Worm (Caenorhabditis elegans) whole organism, young adult: ENCODE results near the gene mpz-3.

Experiments used
- B0019.2 ChIP-seq: fragments of 200-800 bp; sonication (Bioruptor generic); conservative IDR thresholded peaks from 2 replicates; pipeline ENCODE4 v1.3.6; 2022; ENCODE audit warnings: missing genetic modification reagents, missing genetic modification characterization, missing compliant biosample characterization
- B0035.1 ChIP-seq: sonication (generic microtip); optimal IDR thresholded peaks from 2 replicates; lab custom pipeline; 2016; ENCODE audit warnings: missing genetic modification characterization, mild to moderate bottlenecking, missing compliant biosample characterization, missing genotype, missing genetic modification reagents
- B0336.3 ChIP-seq: fragments of 200-800 bp; sonication (Bioruptor generic); IDR thresholded peaks from 2 replicates; pipeline ENCODE4 v1.3.6; 2022; ENCODE audit warnings: missing genetic modification characterization, missing compliant biosample characterization
- C17E4.6 ChIP-seq: fragments of 200-800 bp; sonication (Bioruptor generic); IDR thresholded peaks from 2 replicates; pipeline ENCODE4 v1.3.6; 2022; ENCODE audit warnings: missing genetic modification reagents, missing genetic modification characterization, missing compliant biosample characterization
- F23B12.7 ChIP-seq: sonication (generic microtip); optimal IDR thresholded peaks from 2 replicates; lab custom pipeline; 2017; ENCODE audit warnings: missing genetic modification characterization, mild to moderate bottlenecking, missing compliant biosample characterization, antibody characterized with exemption, moderate library complexity; ENCODE audit not compliant: insufficient read depth
- F57A8.1 ChIP-seq: fragments of 200-800 bp; sonication (Bioruptor generic); optimal IDR thresholded peaks from 2 replicates; lab custom pipeline; 2018; ENCODE audit warnings: mild to moderate bottlenecking, missing genetic modification characterization, moderate library complexity, missing compliant biosample characterization
- F57C9.4 ChIP-seq: sonication (generic microtip); optimal IDR thresholded peaks from 2 replicates; lab custom pipeline; 2017; ENCODE audit warnings: mild to moderate bottlenecking, missing genetic modification characterization, missing compliant biosample characterization
- K11D2.4 ChIP-seq: fragments of 200-800 bp; sonication (Bioruptor generic); IDR thresholded peaks from 2 replicates; pipeline ENCODE4 v1.3.6; 2022; ENCODE audit warnings: missing genetic modification reagents, missing genetic modification characterization, missing compliant biosample characterization
- Y53F4B.3 ChIP-seq: fragments of 200-800 bp; sonication (Bioruptor generic); IDR thresholded peaks from 2 replicates; pipeline ENCODE4 v1.3.6; 2022; ENCODE audit warnings: missing genetic modification reagents, missing genetic modification characterization, missing compliant biosample characterization
- Y53G8AR.9 ChIP-seq: fragments of 200-800 bp; sonication (Bioruptor generic); conservative IDR thresholded peaks from 2 replicates; pipeline ENCODE4 v1.3.6; 2022; ENCODE audit warnings: missing genetic modification reagents, missing genetic modification characterization, missing compliant biosample characterization
- Y67H2A.10 ChIP-seq: fragments of 200-800 bp; sonication (Bioruptor generic); conservative IDR thresholded peaks from 2 replicates; pipeline ENCODE4 v1.3.6; 2022; ENCODE audit warnings: missing genetic modification reagents, missing genetic modification characterization, missing compliant biosample characterization
- akir-1 ChIP-seq: fragments of 200-800 bp; sonication (Bioruptor generic); optimal IDR thresholded peaks from 2 replicates; lab custom pipeline; 2018; ENCODE audit warnings: mild to moderate bottlenecking, missing genetic modification characterization, moderate library complexity, missing compliant biosample characterization
- ama-1 ChIP-seq, 3 experiments: fragments of 150-350 bp in 1 of 3; sonication (generic microtip) in 2 of 3; optimal IDR thresholded peaks; 2 replicates each; lab custom pipeline; 2014 to 2018; ENCODE audit warnings: missing biosample characterization in 2 of 3, missing genetic modification characterization in 2 of 3, missing genetic modification reagents in 2 of 3
- aptf-3 ChIP-seq: fragments of 200-800 bp; sonication (Bioruptor generic); IDR thresholded peaks from 2 replicates; pipeline ENCODE4 v1.3.6; 2022; ENCODE audit warnings: missing genetic modification characterization, missing compliant biosample characterization
- atf-7 ChIP-seq: sonication (generic microtip); optimal IDR thresholded peaks from 2 replicates; lab custom pipeline; 2017; ENCODE audit warnings: mild to moderate bottlenecking, missing genetic modification characterization, missing compliant biosample characterization
- attf-3 ChIP-seq: fragments of 200-800 bp; sonication (Bioruptor generic); conservative IDR thresholded peaks from 2 replicates; pipeline ENCODE4 v1.3.6; 2022; ENCODE audit warnings: missing genetic modification reagents, missing genetic modification characterization, missing compliant biosample characterization
- attf-6 ChIP-seq: fragments of 200-800 bp; sonication (Bioruptor generic); IDR thresholded peaks from 2 replicates; pipeline ENCODE4 v1.3.6; 2022; ENCODE audit warnings: missing genetic modification reagents, missing genetic modification characterization, missing compliant biosample characterization
- ccch-3 ChIP-seq: fragments of 200-800 bp; sonication (Bioruptor generic); optimal IDR thresholded peaks from 2 replicates; lab custom pipeline; 2018; ENCODE audit warnings: mild to moderate bottlenecking, missing genetic modification characterization, missing compliant biosample characterization
- cebp-1 ChIP-seq, 2 experiments: fragments of 200-800 bp in 1 of 2; sonication (Bioruptor generic) in 1 of 2; sonication (generic microtip) in 1 of 2; IDR thresholded peaks in 1 of 2; optimal IDR thresholded peaks in 1 of 2; 2 replicates each; pipeline versions ENCODE4 v1.3.6 to Lab custom; 2017 to 2022; ENCODE audit warnings: missing compliant biosample characterization in 2 of 2, missing genetic modification characterization in 2 of 2, mild to moderate bottlenecking in 1 of 2, missing genetic modification reagents in 1 of 2, moderate library complexity in 1 of 2
- ceh-58 ChIP-seq: fragments of 200-800 bp; sonication (Bioruptor generic); IDR thresholded peaks from 2 replicates; pipeline ENCODE4 v1.3.6; 2022; ENCODE audit warnings: missing genetic modification characterization, missing compliant biosample characterization
- ceh-79 ChIP-seq: sonication (generic microtip); optimal IDR thresholded peaks from 2 replicates; lab custom pipeline; 2017; ENCODE audit warnings: mild to moderate bottlenecking, missing genetic modification characterization, missing compliant biosample characterization
- dpff-1 ChIP-seq: sonication (generic microtip); optimal IDR thresholded peaks from 2 replicates; lab custom pipeline; 2017; ENCODE audit warnings: mild to moderate bottlenecking, missing genetic modification characterization, missing compliant biosample characterization
- dpl-1 ChIP-seq: fragments of 150-350 bp; optimal IDR thresholded peaks from 2 replicates; lab custom pipeline; 2014; ENCODE audit warnings: missing biosample characterization, missing genetic modification reagents, missing genetic modification characterization
- ekl-4 ChIP-seq: fragments of 200-800 bp; sonication (Bioruptor generic); IDR thresholded peaks from 2 replicates; pipeline ENCODE4 v1.3.6; 2022; ENCODE audit warnings: missing genetic modification reagents, missing genetic modification characterization, missing compliant biosample characterization
- gei-17 ChIP-seq: fragments of 200-800 bp; sonication (Bioruptor generic); optimal IDR thresholded peaks from 2 replicates; lab custom pipeline; 2018; ENCODE audit warnings: mild to moderate bottlenecking, missing genetic modification characterization, missing compliant biosample characterization
- hmg-20 ChIP-seq: fragments of 200-800 bp; sonication (Bioruptor generic); IDR thresholded peaks from 2 replicates; pipeline ENCODE4 v1.3.6; 2022; ENCODE audit warnings: missing genetic modification reagents, missing genetic modification characterization, missing compliant biosample characterization
- hsf-1 ChIP-seq: fragments of 200-800 bp; sonication (Bioruptor generic); IDR thresholded peaks from 2 replicates; pipeline ENCODE4 v1.3.6; 2022; ENCODE audit warnings: missing genetic modification reagents, missing genetic modification characterization, missing compliant biosample characterization
- let-526 ChIP-seq: fragments of 200-800 bp; sonication (Bioruptor generic); IDR thresholded peaks from 2 replicates; pipeline ENCODE4 v1.3.6; 2022; ENCODE audit warnings: missing genetic modification reagents, missing genetic modification characterization, missing compliant biosample characterization
- lin-40 ChIP-seq: sonication (generic microtip); optimal IDR thresholded peaks from 2 replicates; lab custom pipeline; 2016; ENCODE audit warnings: missing genetic modification characterization, mild to moderate bottlenecking, missing compliant biosample characterization, missing genotype, missing genetic modification reagents
- lir-1 ChIP-seq: fragments of 200-800 bp; sonication (Bioruptor generic); conservative IDR thresholded peaks from 2 replicates; pipeline ENCODE4 v1.3.6; 2022; ENCODE audit warnings: missing genetic modification reagents, missing genetic modification characterization, missing compliant biosample characterization
- madf-8 ChIP-seq: fragments of 200-800 bp; sonication (Bioruptor generic); conservative IDR thresholded peaks from 2 replicates; pipeline ENCODE4 v1.3.6; 2022; ENCODE audit warnings: missing genetic modification reagents, missing genetic modification characterization, missing compliant biosample characterization
- mcd-1 ChIP-seq: fragments of 200-800 bp; sonication (Bioruptor generic); IDR thresholded peaks from 2 replicates; pipeline ENCODE4 v1.3.6; 2022; ENCODE audit warnings: missing genetic modification reagents, missing genetic modification characterization, missing compliant biosample characterization
- mel-28 ChIP-seq: sonication (generic microtip); optimal IDR thresholded peaks from 2 replicates; lab custom pipeline; 2016; ENCODE audit warnings: borderline replicate concordance, mild to moderate bottlenecking, missing genetic modification characterization, missing compliant biosample characterization
- nfya-2 ChIP-seq: fragments of 200-800 bp; sonication (Bioruptor generic); IDR thresholded peaks from 2 replicates; pipeline ENCODE4 v1.3.6; 2022; ENCODE audit warnings: missing genetic modification reagents, missing genetic modification characterization, missing compliant biosample characterization
- nfyb-1 ChIP-seq: fragments of 200-800 bp; sonication (Bioruptor generic); IDR thresholded peaks from 2 replicates; pipeline ENCODE4 v1.3.6; 2022; ENCODE audit warnings: missing genetic modification reagents, missing genetic modification characterization, missing compliant biosample characterization
- nhr-27 ChIP-seq: fragments of 200-800 bp; sonication (Bioruptor generic); optimal IDR thresholded peaks from 2 replicates; lab custom pipeline; 2018; ENCODE audit warnings: mild to moderate bottlenecking, missing genetic modification characterization, moderate library complexity, missing compliant biosample characterization
- nhr-80 ChIP-seq: sonication (generic microtip); optimal IDR thresholded peaks from 2 replicates; lab custom pipeline; 2016; ENCODE audit warnings: missing genetic modification characterization, missing compliant biosample characterization
- rec-8 ChIP-seq, 2 experiments: sonication (generic microtip); optimal IDR thresholded peaks; 2 replicates each; lab custom pipeline; 2016; ENCODE audit warnings: mild to moderate bottlenecking in 2 of 2, missing genetic modification characterization in 2 of 2, missing genetic modification reagents in 2 of 2, missing genotype in 2 of 2, missing biosample characterization in 1 of 2, missing compliant biosample characterization in 1 of 2, moderate library complexity in 1 of 2
- snpc-1.1 ChIP-seq: sonication (generic microtip); optimal IDR thresholded peaks from 2 replicates; lab custom pipeline; 2017; ENCODE audit warnings: missing genetic modification characterization, mild to moderate bottlenecking, missing compliant biosample characterization, antibody characterized with exemption, moderate library complexity, missing genotype, missing genetic modification reagents; ENCODE audit not compliant: insufficient read depth
- snpc-3.4 ChIP-seq: sonication (generic microtip); optimal IDR thresholded peaks from 2 replicates; lab custom pipeline; 2017; ENCODE audit warnings: missing genetic modification characterization, mild to moderate bottlenecking, missing compliant biosample characterization, antibody characterized with exemption, moderate library complexity, missing genotype, missing genetic modification reagents
- somi-1 ChIP-seq: fragments of 200-800 bp; sonication (Bioruptor generic); optimal IDR thresholded peaks from 2 replicates; lab custom pipeline; 2018; ENCODE audit warnings: mild to moderate bottlenecking, missing genetic modification characterization, missing compliant biosample characterization
- sptf-2 ChIP-seq: fragments of 200-800 bp; sonication (Bioruptor generic); optimal IDR thresholded peaks from 2 replicates; lab custom pipeline; 2018; ENCODE audit warnings: mild to moderate bottlenecking, missing genetic modification characterization, missing compliant biosample characterization
- zim-3 ChIP-seq: sonication (generic microtip); optimal IDR thresholded peaks from 2 replicates; lab custom pipeline; 2017; ENCODE audit warnings: mild to moderate bottlenecking, missing genetic modification characterization, moderate library complexity, missing compliant biosample characterization

mpz-3 gene

DNA sequence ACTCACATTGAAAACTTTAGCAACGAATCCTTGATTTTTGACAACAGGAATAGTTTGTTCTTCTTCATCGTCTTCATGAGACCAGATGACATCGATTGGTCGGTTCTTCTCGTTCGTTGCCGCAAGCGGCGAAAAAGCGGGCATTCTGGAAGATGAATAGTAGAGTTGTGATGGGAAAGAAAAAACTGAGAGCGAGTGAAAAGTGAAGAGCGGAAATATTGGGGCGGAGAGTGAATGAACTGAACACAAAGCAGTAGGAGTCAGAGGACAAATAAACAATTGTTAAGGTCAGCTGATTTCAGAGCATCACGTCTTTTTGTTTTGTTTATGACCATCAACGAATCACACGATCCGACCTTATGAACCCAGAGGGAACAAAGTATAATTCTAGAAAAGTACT is 3.9 kb downstream of the mpz-3 start, which contains the start of gene F18C5.10:
Gene F18C5.10, minus strand, starts transcription at position 145 of the 400 bp plus-strand sequence.
- TF ChIP-seq mel-28 (tag; lab: Kevin White, UChicago) (no peak), F57C9.4 (no peak), B0336.3 (GFP tag; lab: Robert Waterston, UW) (no peak), K11D2.4 (no peak), lir-1 (no peak), sptf-2 (GFP tag; lab: Kevin White, UChicago) (no peak), let-526 (GFP tag; lab: Robert Waterston, UW) (0 out of 2 replicates have a peak, but pooled peaks have one; percentile 47), Y67H2A.10 (no peak), dpl-1 (no peak), aptf-3 (GFP tag; lab: Robert Waterston, UW) (no peak), Y53F4B.3 (GFP tag; lab: Robert Waterston, UW) (no peak), nfyb-1 (GFP tag; lab: Robert Waterston, UW) (no peak), cebp-1 (GFP tag; IDR thresholded peaks at IDR 0.05; lab: Robert Waterston, UW) (no peak), cebp-1 (tag; optimal IDR thresholded peaks at IDR 0.05; lab: Kevin White, UChicago) (peak; percentile 45), nfya-2 (no peak), akir-1 (GFP tag; lab: Kevin White, UChicago) (no peak), attf-6 (GFP tag; lab: Robert Waterston, UW) (no peak), F57A8.1 (GFP tag; lab: Kevin White, UChicago) (no peak), hsf-1 (GFP tag; lab: Robert Waterston, UW) (0 out of 2 replicates have a peak, but pooled peaks have one; percentile 47), C17E4.6 (GFP tag; lab: Robert Waterston, UW) (no peak), ekl-4 (GFP tag; lab: Robert Waterston, UW) (no peak), atf-7 (tag; lab: Kevin White, UChicago) (no peak), ama-1 (optimal IDR thresholded peaks at IDR 0.05; lab: Kevin White, UChicago) (peak; percentile 89), ama-1 (GFP tag; optimal IDR thresholded peaks at IDR 0.05; lab: Kevin White, UChicago) (no peak), nhr-27 (tag; lab: Kevin White, UChicago) (no peak), dpff-1 (no peak), hmg-20 (GFP tag; lab: Robert Waterston, UW) (no peak), attf-3 (GFP tag; lab: Robert Waterston, UW) (no peak), ceh-58 (GFP tag; lab: Robert Waterston, UW) (no peak)
- TF ChIP-seq, all 124 proteins: peak for 4

- TF ChIP-seq ceh-79 (tag; lab: Kevin White, UChicago) (no peak), rec-8 (tag; optimal IDR thresholded peaks at IDR 0.05; lab: Kevin White, UChicago) (no peak), nhr-80 (no peak), ccch-3 (GFP tag; lab: Kevin White, UChicago) (no peak), lin-40 (tag; lab: Kevin White, UChicago) (no peak), madf-8 (no peak), gei-17 (GFP tag; lab: Kevin White, UChicago) (no peak), B0035.1 (tag; lab: Kevin White, UChicago) (no peak), F23B12.7 (tag; lab: Kevin White, UChicago) (no peak), aptf-3 (GFP tag; lab: Robert Waterston, UW) (no peak), Y53G8AR.9 (no peak), mcd-1 (GFP tag; lab: Robert Waterston, UW) (no peak), dpl-1 (no peak), snpc-1.1 (no peak), C17E4.6 (GFP tag; lab: Robert Waterston, UW) (no peak), Y53F4B.3 (GFP tag; lab: Robert Waterston, UW) (no peak), snpc-3.4 (tag; lab: Kevin White, UChicago) (no peak), somi-1 (GFP tag; lab: Kevin White, UChicago) (no peak), B0019.2 (no peak), zim-3 (no peak)
- TF ChIP-seq, all 124 proteins: peak for 0
These were observed 4.9 kb downstream of the mpz-3 start for ce11 chrII:6560291-6560690.
